Worm (Caenorhabditis elegans) whole organism, L1 larva: ENCODE results near the gene droe-4.
A peak's percentile ranks its signal among the peaks of the same experiment; 100 is the strongest.

Experiments used
- C16A3.4 ChIP-seq: fragments of 150-350 bp; optimal IDR thresholded peaks from 2 replicates; lab custom pipeline; 2014; ENCODE audit warnings: missing biosample characterization, missing genetic modification characterization
- C34B4.2 ChIP-seq: sonication (generic microtip); optimal IDR thresholded peaks from 2 replicates; lab custom pipeline; 2017; ENCODE audit warnings: mild to moderate bottlenecking, missing genetic modification characterization, missing compliant biosample characterization
- F16B12.6 ChIP-seq: fragments of 150-350 bp; optimal IDR thresholded peaks from 2 replicates; lab custom pipeline; 2014; ENCODE audit warnings: missing biosample characterization, missing genetic modification characterization
- aly-2 ChIP-seq: fragments of 150-350 bp; optimal IDR thresholded peaks from 2 replicates; lab custom pipeline; 2014; ENCODE audit warnings: missing biosample characterization, missing genetic modification characterization
- ceh-8 ChIP-seq: fragments of 200-800 bp; sonication (Bioruptor generic); optimal IDR thresholded peaks from 2 replicates; lab custom pipeline; 2018; ENCODE audit warnings: mild to moderate bottlenecking, missing genetic modification characterization, moderate library complexity, missing compliant biosample characterization
- ceh-88 ChIP-seq: fragments of 200-800 bp; sonication (Bioruptor generic); IDR thresholded peaks from 2 replicates; pipeline ENCODE4 v1.3.6; 2022; ENCODE audit warnings: missing genetic modification characterization, missing compliant biosample characterization
- ces-1 ChIP-seq: fragments of 150-350 bp; optimal IDR thresholded peaks from 2 replicates; lab custom pipeline; 2014; ENCODE audit warnings: missing biosample characterization, missing genetic modification reagents, missing genetic modification characterization
- dsc-1 ChIP-seq: sonication (generic microtip); optimal IDR thresholded peaks from 2 replicates; lab custom pipeline; 2016; ENCODE audit warnings: mild to moderate bottlenecking, missing genetic modification characterization, missing compliant biosample characterization
- efl-1 ChIP-seq, 4 experiments: fragments of 150-350 bp; optimal IDR thresholded peaks in 3 of 4; peaks in 1 of 4; 1 replicate in 1 of 4; 2 replicates in 3 of 4; lab custom pipeline; 2014; ENCODE audit warnings: missing biosample characterization in 2 of 4, missing genetic modification characterization in 2 of 4, missing genetic modification reagents in 2 of 4
- egl-27 ChIP-seq, 2 experiments: fragments of 150-350 bp in 1 of 2; sonication (generic microtip); optimal IDR thresholded peaks; 3 replicates each; lab custom pipeline; 2017 to 2018; ENCODE audit warnings: missing biosample characterization in 2 of 2, missing genetic modification characterization in 2 of 2, missing genetic modification reagents in 2 of 2
- grh-1 ChIP-seq: fragments of 200-800 bp; sonication (Bioruptor generic); IDR thresholded peaks from 2 replicates; pipeline ENCODE4 v1.3.6; 2022; ENCODE audit warnings: missing genetic modification reagents, missing genetic modification characterization, missing compliant biosample characterization
- hlh-17 ChIP-seq: fragments of 200-800 bp; sonication (Bioruptor generic); optimal IDR thresholded peaks from 2 replicates; lab custom pipeline; 2018; ENCODE audit warnings: missing genetic modification characterization, mild to moderate bottlenecking, missing compliant biosample characterization, moderate library complexity, borderline replicate concordance
- hlh-4 ChIP-seq: sonication (generic microtip); optimal IDR thresholded peaks from 2 replicates; lab custom pipeline; 2016; ENCODE audit warnings: mild to moderate bottlenecking, missing genetic modification characterization, missing compliant biosample characterization
- irx-1 ChIP-seq: sonication (generic microtip); optimal IDR thresholded peaks from 2 replicates; lab custom pipeline; 2016; ENCODE audit warnings: missing genetic modification characterization, missing compliant biosample characterization
- isw-1 ChIP-seq: fragments of 200-800 bp; sonication (Bioruptor generic); IDR thresholded peaks from 2 replicates; pipeline ENCODE4 v1.3.6; 2022; ENCODE audit warnings: missing genetic modification characterization, missing compliant biosample characterization
- lir-3 ChIP-seq: sonication (generic microtip); optimal IDR thresholded peaks from 2 replicates; lab custom pipeline; 2016; ENCODE audit warnings: mild to moderate bottlenecking, missing genetic modification characterization, moderate library complexity, missing compliant biosample characterization; ENCODE audit not compliant: poor library complexity
- mab-9 ChIP-seq: fragments of 200-800 bp; sonication (Bioruptor generic); IDR thresholded peaks from 2 replicates; pipeline ENCODE4 v1.3.6; 2022; ENCODE audit warnings: missing genetic modification reagents, missing genetic modification characterization, missing compliant biosample characterization
- mdl-1 ChIP-seq, 2 experiments: fragments of 150-350 bp; optimal IDR thresholded peaks; 2 replicates each; lab custom pipeline; 2014 to 2017; ENCODE audit warnings: missing biosample characterization in 2 of 2, missing genetic modification characterization in 2 of 2, inconsistent platforms in 1 of 2
- mep-1 ChIP-seq: fragments of 150-350 bp; optimal IDR thresholded peaks from 2 replicates; lab custom pipeline; 2014; ENCODE audit warnings: missing biosample characterization, missing genetic modification characterization
- nhr-12 ChIP-seq: sonication (generic microtip); optimal IDR thresholded peaks from 2 replicates; lab custom pipeline; 2017; ENCODE audit warnings: missing biosample characterization, missing genetic modification characterization
- nhr-19 ChIP-seq: fragments of 200-800 bp; sonication (Bioruptor generic); conservative IDR thresholded peaks from 2 replicates; pipeline ENCODE4 v1.3.6; 2022; ENCODE audit warnings: missing genetic modification characterization, missing compliant biosample characterization
- nhr-20 ChIP-seq: sonication (generic microtip); optimal IDR thresholded peaks from 2 replicates; lab custom pipeline; 2016; ENCODE audit warnings: mild to moderate bottlenecking, missing genetic modification characterization, missing compliant biosample characterization
- nhr-237 ChIP-seq: fragments of 150-350 bp; optimal IDR thresholded peaks from 2 replicates; lab custom pipeline; 2014; ENCODE audit warnings: missing biosample characterization, missing genetic modification characterization
- nhr-28 ChIP-seq: fragments of 150-350 bp; optimal IDR thresholded peaks from 2 replicates; lab custom pipeline; 2014; ENCODE audit warnings: missing biosample characterization, missing genetic modification characterization
- nhr-47 ChIP-seq: sonication (generic microtip); optimal IDR thresholded peaks from 2 replicates; lab custom pipeline; 2016; ENCODE audit warnings: mild to moderate bottlenecking, missing genetic modification characterization, moderate library complexity, missing compliant biosample characterization
- nhr-77 ChIP-seq: fragments of 150-350 bp; optimal IDR thresholded peaks from 2 replicates; lab custom pipeline; 2014; ENCODE audit warnings: missing biosample characterization, missing genetic modification characterization
- pag-3 ChIP-seq: sonication (generic microtip); optimal IDR thresholded peaks from 2 replicates; lab custom pipeline; 2017; ENCODE audit warnings: missing genetic modification characterization, mild to moderate bottlenecking, missing compliant biosample characterization, antibody characterized with exemption, borderline replicate concordance; ENCODE audit not compliant: insufficient read depth
- pqm-1 ChIP-seq: sonication (generic microtip); optimal IDR thresholded peaks from 3 replicates; lab custom pipeline; 2017; ENCODE audit warnings: missing biosample characterization, missing genetic modification characterization
- rnt-1 ChIP-seq: sonication (generic microtip); optimal IDR thresholded peaks from 2 replicates; lab custom pipeline; 2016; ENCODE audit warnings: mild to moderate bottlenecking, missing genetic modification characterization, moderate library complexity, missing compliant biosample characterization
- skn-1 ChIP-seq: fragments of 150-350 bp; optimal IDR thresholded peaks from 2 replicates; lab custom pipeline; 2014; ENCODE audit warnings: missing biosample characterization, missing genetic modification characterization
- sptf-1 ChIP-seq: fragments of 150-350 bp; optimal IDR thresholded peaks from 2 replicates; lab custom pipeline; 2014; ENCODE audit warnings: missing biosample characterization, missing genetic modification characterization
- sup-37 ChIP-seq: fragments of 200-800 bp; sonication (Bioruptor generic); optimal IDR thresholded peaks from 2 replicates; lab custom pipeline; 2018; ENCODE audit warnings: mild to moderate bottlenecking, missing genetic modification characterization, missing compliant biosample characterization
- swsn-7 ChIP-seq: sonication (generic microtip); optimal IDR thresholded peaks from 2 replicates; lab custom pipeline; 2016; ENCODE audit warnings: missing genetic modification characterization, missing compliant biosample characterization
- tbx-2 ChIP-seq: sonication (generic microtip); optimal IDR thresholded peaks from 2 replicates; lab custom pipeline; 2016; ENCODE audit warnings: missing genetic modification characterization, missing compliant biosample characterization
- tlp-1 ChIP-seq: fragments of 150-350 bp; optimal IDR thresholded peaks from 2 replicates; lab custom pipeline; 2014; ENCODE audit warnings: missing biosample characterization, missing genetic modification characterization
- unc-30 ChIP-seq: sonication (generic microtip); optimal IDR thresholded peaks from 2 replicates; lab custom pipeline; 2017; ENCODE audit warnings: missing biosample characterization, missing genetic modification characterization
- unc-62 ChIP-seq: fragments of 150-350 bp; optimal IDR thresholded peaks from 2 replicates; lab custom pipeline; 2014; ENCODE audit warnings: missing biosample characterization, missing genetic modification reagents, missing genetic modification characterization
- vab-15 ChIP-seq: sonication (generic microtip); optimal IDR thresholded peaks from 2 replicates; lab custom pipeline; 2017; ENCODE audit warnings: missing genotype, mild to moderate bottlenecking, missing genetic modification characterization, missing compliant biosample characterization
- ztf-11 ChIP-seq, 2 experiments: sonication (generic microtip); optimal IDR thresholded peaks; 2 replicates each; lab custom pipeline; 2016 to 2017; ENCODE audit warnings: missing genetic modification characterization in 2 of 2, missing biosample characterization in 1 of 2, missing compliant biosample characterization in 1 of 2
- ztf-4 ChIP-seq: fragments of 150-350 bp; optimal IDR thresholded peaks from 2 replicates; lab custom pipeline; 2014; ENCODE audit warnings: missing biosample characterization, missing genetic modification characterization

Gene droe-4

DNA sequence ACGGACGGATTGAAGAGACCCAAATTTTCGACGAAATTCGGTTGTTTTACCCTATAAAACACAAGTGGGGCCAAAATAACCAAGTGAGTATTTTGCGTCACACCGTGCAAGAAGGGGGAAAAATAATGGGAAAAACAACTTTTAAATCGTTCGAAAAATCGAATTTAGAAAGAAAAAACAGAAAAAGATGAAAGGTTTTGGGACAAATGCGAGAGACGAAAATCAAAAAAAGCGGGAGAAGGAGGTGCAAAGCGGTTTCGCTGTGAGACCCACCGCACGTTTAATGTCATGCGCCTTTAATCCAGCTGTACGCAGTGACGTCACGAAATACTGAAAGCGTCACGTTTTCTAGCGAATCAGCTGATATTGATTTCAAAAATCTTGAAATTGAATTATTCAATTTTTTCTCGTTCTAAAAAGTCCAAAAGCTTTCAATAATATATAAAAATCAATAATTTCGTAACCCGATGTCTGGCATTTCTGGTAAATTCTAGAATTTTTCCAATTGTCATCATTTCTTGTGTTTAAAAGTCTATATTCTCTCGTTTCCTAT, 19.6 kb downstream of the droe-4 start, which contains the start of the genes ddx-17 and aip-1 (continued):
- TF ChIP-seq sptf-1 (tag; lab: Kevin White, UChicago) (no peak), tlp-1 (tag; lab: Kevin White, UChicago) (no peak), nhr-20 (peak; percentile 68), isw-1 (GFP tag; lab: Robert Waterston, UW) (peak; percentile 72), ztf-11 (tag; optimal IDR thresholded peaks at IDR 0.05; lab: Kevin White, UChicago) (no peak), pqm-1 (tag; lab: Kevin White, UChicago) (no peak), ceh-88 (no peak), nhr-12 (no peak), tbx-2 (tag; lab: Kevin White, UChicago) (peak; percentile 76), mab-9 (GFP tag; lab: Robert Waterston, UW) (peak; percentile 20; the same call in 1 of the 2 replicates), F16B12.6 (tag; lab: Kevin White, UChicago) (peak; percentile 9), vab-15 (tag; lab: Kevin White, UChicago) (peak; percentile 1), nhr-77 (peak; percentile 59), mdl-1 (tag; optimal IDR thresholded peaks at IDR 0.05; lab: Kevin White, UChicago) (peak in 1 of 2 experiments; percentile 64), grh-1 (GFP tag; lab: Robert Waterston, UW) (peak; percentile 19; the same call in 1 of the 2 replicates), nhr-19 (GFP tag; lab: Robert Waterston, UW) (peak; percentile 67), lir-3 (tag; lab: Kevin White, UChicago) (no peak), ces-1 (GFP tag; lab: Kevin White, UChicago) (no peak), mep-1 (tag; lab: Kevin White, UChicago) (peak; percentile 82), rnt-1 (tag; lab: Kevin White, UChicago) (peak; percentile 74), nhr-47 (tag; lab: Kevin White, UChicago) (peak; percentile 81), C34B4.2 (tag; lab: Kevin White, UChicago) (no peak), unc-62 (GFP tag; lab: Kevin White, UChicago) (no peak), unc-30 (no peak)
- TF ChIP-seq, all 84 proteins: peak for 47

ce11 chrV:14013638-14014037, 21.2 kb downstream of the droe-4 start:
- TF ChIP-seq efl-1 (optimal IDR thresholded peaks at IDR 0.05; lab: Kevin White, UChicago), result no peak
- TF ChIP-seq efl-1 (GFP tag; optimal IDR thresholded peaks at IDR 0.05 in 1 of 2; lab: Kevin White, UChicago), result peak in 1 of 2 experiments; percentile 71
- TF ChIP-seq sup-37 (GFP tag; lab: Kevin White, UChicago), result no peak
- no peak for TF ChIP-seq tbx-2 (tag; lab: Kevin White, UChicago)

ce11 chrV:14014395-14014794, 21.9 kb downstream of the droe-4 start, which contains the start of gene end-3:
end-3 (plus strand) TSS chrV:14014695.
- TF ChIP-seq aly-2 (no peak), hlh-4 (no peak), unc-62 (GFP tag; lab: Kevin White, UChicago) (no peak), swsn-7 (tag; lab: Kevin White, UChicago) (no peak)

DNA sequence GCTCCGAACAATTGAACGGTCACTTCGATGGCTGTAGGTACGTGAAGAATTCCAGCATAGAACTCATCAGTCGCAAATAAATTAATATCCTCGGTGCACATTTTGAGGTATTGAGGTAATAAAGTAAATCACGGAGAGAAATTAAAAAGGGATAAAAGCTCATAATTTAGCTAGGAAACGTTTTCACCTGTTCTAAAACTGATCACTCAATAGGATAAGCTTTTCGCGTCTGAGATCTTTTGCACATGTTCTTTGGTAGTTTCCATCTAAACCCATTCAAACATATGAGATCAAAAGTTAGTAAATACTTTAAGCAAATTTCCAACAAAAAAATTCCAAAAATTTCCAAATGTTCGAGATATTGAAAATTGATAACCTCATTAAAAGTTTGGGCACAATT, 25.0 kb downstream of the droe-4 start, which contains the start of gene srh-308:
TSS of gene srh-308 (minus strand) at position 101 of the 400 bp plus-strand sequence.
- TF ChIP-seq aly-2 (no peak), C16A3.4 (tag; lab: Kevin White, UChicago) (no peak), pqm-1 (tag; lab: Kevin White, UChicago) (no peak), nhr-237 (tag; lab: Kevin White, UChicago) (no peak), pag-3 (tag; lab: Kevin White, UChicago) (no peak), irx-1 (tag; lab: Kevin White, UChicago) (no peak), mep-1 (tag; lab: Kevin White, UChicago) (no peak), dsc-1 (tag; lab: Kevin White, UChicago) (no peak), skn-1 (tag; lab: Kevin White, UChicago) (no peak), tbx-2 (tag; lab: Kevin White, UChicago) (no peak), ceh-8 (no peak), rnt-1 (tag; lab: Kevin White, UChicago) (no peak), grh-1 (GFP tag; lab: Robert Waterston, UW) (no peak), egl-27 (tag; optimal IDR thresholded peaks at IDR 0.05; lab: Kevin White, UChicago) (no peak), ceh-88 (no peak), nhr-77 (no peak), ztf-4 (tag; lab: Kevin White, UChicago) (no peak), hlh-17 (GFP tag; lab: Kevin White, UChicago) (no peak), nhr-28 (tag; lab: Kevin White, UChicago) (no peak), tlp-1 (tag; lab: Kevin White, UChicago) (no peak)
